Worm (Caenorhabditis elegans) whole organism, L2 larva: ENCODE results near the gene sma-10.

Experiments
- C34F6.9 ChIP-seq: fragments of 150-350 bp; optimal IDR thresholded peaks from 2 replicates; lab custom pipeline; 2014; ENCODE audit warnings: missing biosample characterization, missing genetic modification characterization
- F13H6.1 ChIP-seq: sonication (generic microtip); optimal IDR thresholded peaks from 2 replicates; lab custom pipeline; 2016; ENCODE audit warnings: missing genetic modification characterization, missing compliant biosample characterization
- R02D3.7 ChIP-seq: fragments of 150-350 bp; optimal IDR thresholded peaks from 2 replicates; lab custom pipeline; 2014; ENCODE audit warnings: missing biosample characterization, missing genetic modification characterization
- Y55F3AM.14 ChIP-seq: fragments of 200-800 bp; sonication (Bioruptor generic); optimal IDR thresholded peaks from 2 replicates; lab custom pipeline; 2018; ENCODE audit warnings: mild to moderate bottlenecking, missing genetic modification characterization, missing compliant biosample characterization
- ZK546.5 ChIP-seq: sonication (generic microtip); optimal IDR thresholded peaks from 2 replicates; lab custom pipeline; 2017; ENCODE audit warnings: missing biosample characterization, missing genetic modification characterization
- alr-1 ChIP-seq: fragments of 150-350 bp; optimal IDR thresholded peaks from 2 replicates; lab custom pipeline; 2014; ENCODE audit warnings: missing biosample characterization, missing genetic modification characterization
- aly-2 ChIP-seq: fragments of 150-350 bp; optimal IDR thresholded peaks from 2 replicates; lab custom pipeline; 2014; ENCODE audit warnings: missing biosample characterization, missing genetic modification characterization
- ama-1 ChIP-seq: fragments of 150-350 bp; optimal IDR thresholded peaks from 2 replicates; lab custom pipeline; 2018; ENCODE audit warnings: inconsistent platforms
- blmp-1 ChIP-seq: sonication (generic microtip); optimal IDR thresholded peaks from 2 replicates; lab custom pipeline; 2017; ENCODE audit warnings: missing genetic modification characterization, mild to moderate bottlenecking, missing compliant biosample characterization, antibody characterized with exemption, moderate library complexity; ENCODE audit not compliant: insufficient read depth
- ceh-16 ChIP-seq: fragments of 150-350 bp; optimal IDR thresholded peaks from 2 replicates; lab custom pipeline; 2014; ENCODE audit warnings: missing biosample characterization, missing genetic modification characterization
- ceh-82 ChIP-seq: fragments of 150-350 bp; optimal IDR thresholded peaks from 2 replicates; lab custom pipeline; 2014; ENCODE audit warnings: missing biosample characterization, missing genetic modification characterization
- crh-2 ChIP-seq: sonication (generic microtip); optimal IDR thresholded peaks from 2 replicates; lab custom pipeline; 2017; ENCODE audit warnings: missing biosample characterization, missing genetic modification characterization
- dmd-4 ChIP-seq: sonication (generic microtip); optimal IDR thresholded peaks from 2 replicates; lab custom pipeline; 2017; ENCODE audit warnings: missing biosample characterization, missing genetic modification characterization
- egl-27 ChIP-seq: sonication (generic microtip); optimal IDR thresholded peaks from 3 replicates; lab custom pipeline; 2017; ENCODE audit warnings: missing biosample characterization, missing genetic modification reagents, missing genetic modification characterization
- elt-1 ChIP-seq: fragments of 150-350 bp; optimal IDR thresholded peaks from 2 replicates; lab custom pipeline; 2014; ENCODE audit warnings: missing biosample characterization, missing genetic modification characterization
- elt-3 ChIP-seq: sonication (generic microtip); optimal IDR thresholded peaks from 2 replicates; lab custom pipeline; 2017; ENCODE audit warnings: missing biosample characterization, missing genetic modification characterization
- fos-1 ChIP-seq: fragments of 150-350 bp; optimal IDR thresholded peaks from 2 replicates; lab custom pipeline; 2014; ENCODE audit warnings: missing biosample characterization, missing genetic modification characterization
- gmeb-1 ChIP-seq: fragments of 150-350 bp; optimal IDR thresholded peaks from 2 replicates; lab custom pipeline; 2014; ENCODE audit warnings: missing biosample characterization, missing genetic modification characterization
- lin-11 ChIP-seq: fragments of 150-350 bp; sonication (generic microtip); optimal IDR thresholded peaks from 2 replicates; lab custom pipeline; 2014; ENCODE audit warnings: missing biosample characterization, missing genetic modification characterization, inconsistent platforms, mixed read lengths
- lin-13 ChIP-seq: fragments of 150-350 bp; optimal IDR thresholded peaks from 2 replicates; lab custom pipeline; 2014; ENCODE audit warnings: missing biosample characterization, missing genetic modification reagents, missing genetic modification characterization
- lin-39 ChIP-seq: fragments of 150-350 bp; optimal IDR thresholded peaks from 2 replicates; lab custom pipeline; 2014; ENCODE audit warnings: missing biosample characterization, missing genetic modification reagents, missing genetic modification characterization
- lsy-2 ChIP-seq, 2 experiments: fragments of 150-350 bp in 1 of 2; sonication (generic microtip) in 1 of 2; optimal IDR thresholded peaks; 2 replicates each; lab custom pipeline; 2014 to 2017; ENCODE audit warnings: missing biosample characterization in 2 of 2, missing genetic modification characterization in 2 of 2
- mab-5 ChIP-seq: fragments of 150-350 bp; optimal IDR thresholded peaks from 2 replicates; lab custom pipeline; 2014; ENCODE audit warnings: missing biosample characterization, missing genetic modification characterization
- mbf-1 ChIP-seq: sonication (generic microtip); optimal IDR thresholded peaks from 2 replicates; lab custom pipeline; 2017; ENCODE audit warnings: missing biosample characterization, missing genetic modification characterization
- mdl-1 ChIP-seq, 2 experiments: fragments of 150-350 bp in 1 of 2; sonication (generic microtip) in 1 of 2; optimal IDR thresholded peaks; 2 replicates each; lab custom pipeline; 2017; ENCODE audit warnings: missing biosample characterization in 2 of 2, missing genetic modification characterization in 2 of 2
- nhr-10 ChIP-seq: sonication (generic microtip); optimal IDR thresholded peaks from 2 replicates; lab custom pipeline; 2017; ENCODE audit warnings: missing biosample characterization, missing genetic modification characterization
- nhr-11 ChIP-seq: fragments of 150-350 bp; optimal IDR thresholded peaks from 2 replicates; lab custom pipeline; 2014; ENCODE audit warnings: missing biosample characterization, missing genetic modification characterization
- nhr-12 ChIP-seq: fragments of 150-350 bp; optimal IDR thresholded peaks from 2 replicates; lab custom pipeline; 2014; ENCODE audit warnings: missing biosample characterization, missing genetic modification characterization
- nhr-129 ChIP-seq: fragments of 150-350 bp; optimal IDR thresholded peaks from 2 replicates; lab custom pipeline; 2014; ENCODE audit warnings: missing biosample characterization, missing genetic modification characterization
- nhr-21 ChIP-seq: fragments of 150-350 bp; optimal IDR thresholded peaks from 2 replicates; lab custom pipeline; 2014; ENCODE audit warnings: missing biosample characterization, missing genetic modification characterization
- nhr-23 ChIP-seq: fragments of 150-350 bp; optimal IDR thresholded peaks from 2 replicates; lab custom pipeline; 2014; ENCODE audit warnings: missing biosample characterization, missing genetic modification reagents, missing genetic modification characterization
- nhr-237 ChIP-seq: fragments of 150-350 bp; optimal IDR thresholded peaks from 2 replicates; lab custom pipeline; 2014; ENCODE audit warnings: missing biosample characterization, missing genetic modification characterization
- nhr-25 ChIP-seq: fragments of 150-350 bp; sonication (generic microtip); optimal IDR thresholded peaks from 3 replicates; lab custom pipeline; 2014; ENCODE audit warnings: missing biosample characterization, missing genetic modification characterization
- nhr-6 ChIP-seq: fragments of 150-350 bp; optimal IDR thresholded peaks from 2 replicates; lab custom pipeline; 2014; ENCODE audit warnings: missing biosample characterization, missing genetic modification characterization
- nhr-77 ChIP-seq: fragments of 150-350 bp; optimal IDR thresholded peaks from 2 replicates; lab custom pipeline; 2014; ENCODE audit warnings: missing biosample characterization, missing genetic modification characterization
- peb-1 ChIP-seq: fragments of 150-350 bp; optimal IDR thresholded peaks from 2 replicates; lab custom pipeline; 2014; ENCODE audit warnings: missing biosample characterization, missing genetic modification characterization
- sem-4 ChIP-seq: fragments of 150-350 bp; optimal IDR thresholded peaks from 2 replicates; lab custom pipeline; 2014; ENCODE audit warnings: missing biosample characterization, missing genetic modification reagents, missing genetic modification characterization
- skn-1 ChIP-seq: sonication (generic microtip); optimal IDR thresholded peaks from 2 replicates; lab custom pipeline; 2017; ENCODE audit warnings: missing biosample characterization, missing genetic modification characterization
- sma-3 ChIP-seq: sonication (generic microtip); optimal IDR thresholded peaks from 2 replicates; lab custom pipeline; 2016; ENCODE audit warnings: missing genetic modification reagents, missing genetic modification characterization, missing compliant biosample characterization
- sma-9 ChIP-seq, 2 experiments: fragments of 150-350 bp in 1 of 2; sonication (generic microtip) in 1 of 2; optimal IDR thresholded peaks; 2 replicates each; lab custom pipeline; 2014 to 2016; ENCODE audit warnings: missing genetic modification characterization in 2 of 2, mild to moderate bottlenecking in 1 of 2, missing biosample characterization in 1 of 2, missing compliant biosample characterization in 1 of 2, missing genetic modification reagents in 1 of 2, moderate library complexity in 1 of 2
- snpc-4 ChIP-seq: fragments of 150-350 bp; optimal IDR thresholded peaks from 2 replicates; lab custom pipeline; 2014; ENCODE audit warnings: missing biosample characterization, missing genetic modification characterization
- unc-39 ChIP-seq: fragments of 150-350 bp; optimal IDR thresholded peaks from 2 replicates; lab custom pipeline; 2014; ENCODE audit warnings: missing biosample characterization, missing genetic modification characterization
- unc-55 ChIP-seq: fragments of 150-350 bp; sonication (generic microtip); optimal IDR thresholded peaks from 3 replicates; lab custom pipeline; 2014; ENCODE audit warnings: missing biosample characterization, missing genetic modification reagents, missing genetic modification characterization
- unc-62 ChIP-seq: fragments of 150-350 bp; optimal IDR thresholded peaks from 2 replicates; lab custom pipeline; 2014; ENCODE audit warnings: missing biosample characterization, missing genetic modification reagents, missing genetic modification characterization
- zag-1 ChIP-seq: fragments of 150-350 bp; optimal IDR thresholded peaks from 2 replicates; lab custom pipeline; 2014; ENCODE audit warnings: missing biosample characterization, missing genetic modification characterization
- ztf-1 ChIP-seq: fragments of 200-800 bp; sonication (Bioruptor generic); conservative IDR thresholded peaks from 2 replicates; pipeline ENCODE4 v1.3.6; 2022; ENCODE audit warnings: missing genetic modification characterization, missing compliant biosample characterization
- ztf-11 ChIP-seq: sonication (generic microtip); optimal IDR thresholded peaks from 2 replicates; lab custom pipeline; 2017; ENCODE audit warnings: missing biosample characterization, missing genetic modification characterization
- ztf-4 ChIP-seq: fragments of 150-350 bp; optimal IDR thresholded peaks from 2 replicates; lab custom pipeline; 2014; ENCODE audit warnings: missing biosample characterization, missing genetic modification characterization

Gene sma-10

DNA sequence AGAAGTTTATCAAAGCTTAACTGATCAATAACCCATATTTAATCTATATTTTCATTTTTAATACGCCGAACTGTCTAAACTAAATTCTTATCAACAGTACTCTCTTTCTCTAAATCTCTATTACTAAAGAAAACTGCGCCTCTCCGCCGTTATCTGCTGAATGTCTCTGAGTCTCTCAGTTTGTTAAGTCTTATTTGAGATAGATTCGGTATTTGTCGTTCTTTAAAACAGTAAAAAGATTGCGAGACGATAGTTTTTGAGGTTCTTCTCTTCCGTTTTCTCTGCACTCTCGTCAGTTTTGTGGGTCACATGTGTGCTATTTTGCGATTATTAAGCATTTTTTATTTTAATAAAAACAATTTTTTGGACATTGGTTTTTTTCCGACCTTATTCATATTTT lies at the start of gene sma-10:
Gene sma-10 (plus strand): TSS at position 236 of the 400 bp plus-strand sequence.
- TF ChIP-seq mbf-1 (tag; lab: Kevin White, UChicago) (no peak), ZK546.5 (tag; lab: Kevin White, UChicago) (no peak), nhr-129 (tag; lab: Kevin White, UChicago) (peak; percentile 31), lin-13 (GFP tag; lab: Kevin White, UChicago) (no peak), snpc-4 (no peak), nhr-23 (tag; lab: Kevin White, UChicago) (no peak), mdl-1 (tag; optimal IDR thresholded peaks at IDR 0.05; lab: Kevin White, UChicago) (no peak), elt-1 (tag; lab: Kevin White, UChicago) (no peak), blmp-1 (tag; lab: Kevin White, UChicago) (no peak), egl-27 (tag; lab: Kevin White, UChicago) (no peak), mab-5 (tag; lab: Kevin White, UChicago) (no peak), Y55F3AM.14 (GFP tag; lab: Kevin White, UChicago) (no peak), alr-1 (tag; lab: Kevin White, UChicago) (no peak), nhr-77 (no peak), nhr-237 (tag; lab: Kevin White, UChicago) (no peak), fos-1 (tag; lab: Kevin White, UChicago) (peak; percentile 93), nhr-6 (tag; lab: Kevin White, UChicago) (no peak), nhr-21 (tag; lab: Kevin White, UChicago) (peak; percentile 37), zag-1 (no peak), aly-2 (no peak), unc-55 (GFP tag; lab: Kevin White, UChicago) (no peak), ztf-4 (no peak), ztf-1 (GFP tag; lab: Robert Waterston, UW) (no peak), nhr-10 (no peak), lsy-2 (tag; optimal IDR thresholded peaks at IDR 0.05; lab: Kevin White, UChicago) (no peak), crh-2 (peak; percentile 82), ama-1 (no peak), lin-39 (tag; lab: Kevin White, UChicago) (no peak), gmeb-1 (tag; lab: Kevin White, UChicago) (peak; percentile 71), lin-11 (tag; lab: Kevin White, UChicago) (no peak), peb-1 (tag; lab: Kevin White, UChicago) (no peak), ceh-82 (tag; lab: Kevin White, UChicago) (no peak), nhr-11 (tag; lab: Kevin White, UChicago) (no peak), unc-62 (GFP tag; lab: Kevin White, UChicago) (no peak), sma-3 (GFP tag; lab: Kevin White, UChicago) (peak; percentile 82), ceh-16 (tag; lab: Kevin White, UChicago) (no peak), sem-4 (tag; lab: Kevin White, UChicago) (no peak), nhr-12 (tag; lab: Kevin White, UChicago) (no peak), unc-39 (tag; lab: Kevin White, UChicago) (no peak), C34F6.9 (tag; lab: Kevin White, UChicago) (peak; percentile 3), dmd-4 (no peak), elt-3 (tag; lab: Kevin White, UChicago) (no peak), sma-9 (GFP tag; optimal IDR thresholded peaks at IDR 0.05; lab: Kevin White, UChicago) (peak; percentile 91), sma-9 (tag; optimal IDR thresholded peaks at IDR 0.05; lab: Kevin White, UChicago) (no peak), nhr-25 (tag; lab: Kevin White, UChicago) (peak; percentile 39), R02D3.7 (tag; lab: Kevin White, UChicago) (no peak), F13H6.1 (peak; percentile 51), ztf-11 (tag; lab: Kevin White, UChicago) (no peak), skn-1 (tag; lab: Kevin White, UChicago) (no peak)
